Fruit fly (Drosophila melanogaster): ENCODE results near the gene CG32485.

DNA sequence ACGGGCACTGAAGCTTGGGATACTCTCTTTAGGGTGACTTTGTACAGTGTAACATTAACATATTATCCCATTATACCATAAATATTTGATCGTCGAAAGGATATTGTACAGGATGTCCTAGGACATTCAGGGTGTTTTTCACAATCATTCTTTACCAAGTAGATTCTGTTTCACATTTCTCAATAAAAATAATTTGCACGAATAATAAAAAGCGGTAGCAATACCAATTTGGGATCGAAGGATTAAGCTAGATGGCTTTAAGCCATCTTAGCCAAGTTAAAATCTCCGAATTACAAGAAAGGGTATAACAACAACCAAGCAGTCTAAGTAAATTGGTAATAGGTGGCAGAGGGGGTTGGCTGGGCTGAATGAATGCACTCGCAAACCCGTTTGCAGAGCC lies 24.3 kb downstream of the CG32485 start:
- no peak for TF ChIP-seq gl (tag; optimal IDR thresholded peaks at IDR 0.05)
- TF ChIP-seq CG15710 (tag; optimal IDR thresholded peaks at IDR 0.05): peak; percentile 29
- TF ChIP-seq D1 (tag; optimal IDR thresholded peaks at IDR 0.05): no peak
- no peak for TF ChIP-seq CG13204 (GFP tag; optimal IDR thresholded peaks at IDR 0.05)
- TF ChIP-seq CG17806 (tag; optimal IDR thresholded peaks at IDR 0.05): peak; percentile 50
- TF ChIP-seq CG4496 (GFP tag; IDR thresholded peaks at IDR 0.05): no peak
- TF ChIP-seq CG34367 (tag; optimal IDR thresholded peaks at IDR 0.05): no peak
- peak; percentile 62 for TF ChIP-seq CG8159 (tag; optimal IDR thresholded peaks at IDR 0.05)
- no peak for TF ChIP-seq EcR (GFP tag; optimal IDR thresholded peaks at IDR 0.05)
- peak; percentile 65 for TF ChIP-seq CG9948 (tag; optimal IDR thresholded peaks at IDR 0.05)

All from whole organism, pupa.